Fruit fly (Drosophila melanogaster) Kc167 (cell line): ENCODE measurements around the gene Elal.

Source experiments
- Myc ChIP-seq: fragments of >200 bp; optimal IDR thresholded peaks from 2 replicates; lab custom pipeline; 2017; ENCODE audit warnings: missing external identifiers
- h ChIP-seq: fragments of >200 bp; optimal IDR thresholded peaks from 3 replicates; lab custom pipeline; 2018; ENCODE audit warnings: missing external identifiers
- insv ChIP-seq: fragments of >200 bp; optimal IDR thresholded peaks from 3 replicates; lab custom pipeline; 2018; ENCODE audit warnings: missing external identifiers
- psq ChIP-seq: fragments of >200 bp; optimal IDR thresholded peaks from 2 replicates; lab custom pipeline; 2017; ENCODE audit warnings: missing external identifiers
- ttk ChIP-seq: sonication (Bioruptor generic); optimal IDR thresholded peaks from 2 replicates; lab custom pipeline; 2017; ENCODE audit warnings: missing external identifiers

DNA sequence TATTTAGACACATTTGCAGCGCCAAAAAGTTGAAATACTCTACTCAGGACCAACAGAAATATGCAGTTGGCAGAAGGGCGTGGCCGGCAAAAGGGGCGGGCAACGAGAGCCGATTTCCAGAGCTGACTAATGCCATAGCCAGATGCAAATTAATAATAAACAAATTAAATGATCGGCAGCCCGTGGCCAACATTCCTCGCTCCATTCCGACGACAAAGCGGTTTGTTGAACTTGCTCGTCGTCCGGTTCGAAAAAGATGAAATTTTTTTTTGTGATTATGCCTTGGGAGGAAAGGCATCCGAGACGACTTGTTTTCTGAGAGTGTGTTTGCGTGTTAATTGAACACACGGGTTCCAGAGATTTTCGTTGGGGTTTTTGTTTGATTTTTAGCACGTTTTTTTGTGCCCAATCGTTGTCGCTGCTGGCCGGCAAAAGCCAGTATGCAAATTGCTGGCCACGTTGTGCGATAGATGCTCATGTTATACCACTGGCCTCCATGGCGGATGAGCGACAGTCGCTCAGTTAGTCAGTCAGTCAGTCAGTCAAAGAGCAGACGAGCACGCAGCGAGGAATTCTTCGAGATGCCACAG lies 24.2 kb downstream of the Elal start:
- TF ChIP-seq psq (lab: Kevin White, UChicago) (no peak), h (lab: Kevin White, UChicago) (no peak), Myc (no peak), insv (lab: Kevin White, UChicago) (no peak), ttk (no peak)
